Fruit fly (Drosophila melanogaster) whole organism, adult: ENCODE data around the gene gkt.

Source experiments
- CG11617 ChIP-seq: fragments of 200-800 bp; sonication (Bioruptor generic); optimal IDR thresholded peaks from 2 replicates; lab custom pipeline; 2017; ENCODE audit warnings: mild to moderate bottlenecking, missing biosample characterization, missing genetic modification reagents, missing genetic modification characterization
- CG12768 ChIP-seq: fragments of 200-800 bp; sonication (Bioruptor generic); optimal IDR thresholded peaks from 2 replicates; lab custom pipeline; 2017; ENCODE audit warnings: missing biosample characterization, missing genetic modification characterization, mild to moderate bottlenecking, moderate library complexity, missing genetic modification reagents
- CG14711 ChIP-seq: fragments of 200-800 bp; sonication (Bioruptor generic); optimal IDR thresholded peaks from 2 replicates; lab custom pipeline; 2018; ENCODE audit warnings: missing biosample characterization, mild to moderate bottlenecking, missing genetic modification characterization, moderate library complexity
- CG1620 ChIP-seq: fragments of 200-800 bp; sonication (Bioruptor generic); optimal IDR thresholded peaks from 2 replicates; lab custom pipeline; 2016; ENCODE audit warnings: missing biosample characterization, missing genetic modification characterization
- CG33017 ChIP-seq: fragments of 200-800 bp; sonication (Bioruptor generic); optimal IDR thresholded peaks from 2 replicates; lab custom pipeline; 2018; ENCODE audit warnings: missing biosample characterization, mild to moderate bottlenecking, missing genetic modification characterization, moderate library complexity
- CG5204 ChIP-seq: fragments of 200-800 bp; sonication (Bioruptor generic); optimal IDR thresholded peaks from 2 replicates; lab custom pipeline; 2016; ENCODE audit warnings: missing biosample characterization, missing genetic modification characterization
- CG7045 ChIP-seq: fragments of 200-800 bp; sonication (Bioruptor generic); optimal IDR thresholded peaks from 2 replicates; lab custom pipeline; 2017; ENCODE audit warnings: missing biosample characterization, mild to moderate bottlenecking, missing genetic modification characterization
- CG7101 ChIP-seq: fragments of 200-800 bp; sonication (Bioruptor generic); optimal IDR thresholded peaks from 2 replicates; lab custom pipeline; 2018; ENCODE audit warnings: missing biosample characterization, mild to moderate bottlenecking, missing genetic modification characterization, moderate library complexity
- Clk ChIP-seq: fragments of 200-800 bp; sonication (Bioruptor generic); optimal IDR thresholded peaks from 2 replicates; lab custom pipeline; 2017; ENCODE audit warnings: missing biosample characterization, missing genetic modification characterization
- Crg-1 ChIP-seq: fragments of 200-800 bp; sonication (Bioruptor generic); optimal IDR thresholded peaks from 2 replicates; lab custom pipeline; 2016; ENCODE audit warnings: missing biosample characterization, missing genetic modification characterization
- Hr96 ChIP-seq: fragments of 200-800 bp; sonication (Bioruptor generic); optimal IDR thresholded peaks from 2 replicates; lab custom pipeline; 2016; ENCODE audit warnings: missing biosample characterization, missing genetic modification characterization
- Mnt ChIP-seq: fragments of 200-800 bp; sonication (Bioruptor generic); optimal IDR thresholded peaks from 2 replicates; lab custom pipeline; 2016; ENCODE audit warnings: missing biosample characterization, mild to moderate bottlenecking, missing genetic modification characterization
- bab1 ChIP-seq: fragments of 200-800 bp; sonication (Bioruptor generic); optimal IDR thresholded peaks from 3 replicates; lab custom pipeline; 2019; ENCODE audit warnings: missing biosample characterization, mild to moderate bottlenecking, missing genetic modification characterization, moderate library complexity
- cic ChIP-seq: fragments of 200-800 bp; sonication (Bioruptor generic); optimal IDR thresholded peaks from 2 replicates; lab custom pipeline; 2017; ENCODE audit warnings: missing biosample characterization, mild to moderate bottlenecking, missing genetic modification characterization, moderate library complexity
- cnc ChIP-seq, 2 experiments: fragments of >200 bp; optimal IDR thresholded peaks; 2 replicates each; lab custom pipeline; 2017
- kay ChIP-seq: fragments of 200-800 bp; sonication (Bioruptor generic); peaks from one replicate; lab custom pipeline; 2016; ENCODE audit warnings: missing biosample characterization, missing genetic modification characterization, borderline replicate concordance
- ovo ChIP-seq: fragments of 200-800 bp; sonication (Bioruptor generic); optimal IDR thresholded peaks from 2 replicates; lab custom pipeline; 2016; ENCODE audit warnings: missing biosample characterization, missing genetic modification characterization
- pad ChIP-seq: fragments of 200-800 bp; sonication (Bioruptor generic); optimal IDR thresholded peaks from 3 replicates; lab custom pipeline; 2017; ENCODE audit warnings: missing biosample characterization, missing genetic modification characterization, mild to moderate bottlenecking, moderate library complexity, missing genetic modification reagents
- tj ChIP-seq: fragments of 200-800 bp; sonication (Bioruptor generic); optimal IDR thresholded peaks from 3 replicates; lab custom pipeline; 2017; ENCODE audit warnings: missing biosample characterization, mild to moderate bottlenecking, missing genetic modification characterization, moderate library complexity
- toe ChIP-seq: fragments of 200-800 bp; sonication (Bioruptor generic); optimal IDR thresholded peaks from 2 replicates; lab custom pipeline; 2016; ENCODE audit warnings: missing biosample characterization, missing genetic modification characterization

gkt gene

DNA sequence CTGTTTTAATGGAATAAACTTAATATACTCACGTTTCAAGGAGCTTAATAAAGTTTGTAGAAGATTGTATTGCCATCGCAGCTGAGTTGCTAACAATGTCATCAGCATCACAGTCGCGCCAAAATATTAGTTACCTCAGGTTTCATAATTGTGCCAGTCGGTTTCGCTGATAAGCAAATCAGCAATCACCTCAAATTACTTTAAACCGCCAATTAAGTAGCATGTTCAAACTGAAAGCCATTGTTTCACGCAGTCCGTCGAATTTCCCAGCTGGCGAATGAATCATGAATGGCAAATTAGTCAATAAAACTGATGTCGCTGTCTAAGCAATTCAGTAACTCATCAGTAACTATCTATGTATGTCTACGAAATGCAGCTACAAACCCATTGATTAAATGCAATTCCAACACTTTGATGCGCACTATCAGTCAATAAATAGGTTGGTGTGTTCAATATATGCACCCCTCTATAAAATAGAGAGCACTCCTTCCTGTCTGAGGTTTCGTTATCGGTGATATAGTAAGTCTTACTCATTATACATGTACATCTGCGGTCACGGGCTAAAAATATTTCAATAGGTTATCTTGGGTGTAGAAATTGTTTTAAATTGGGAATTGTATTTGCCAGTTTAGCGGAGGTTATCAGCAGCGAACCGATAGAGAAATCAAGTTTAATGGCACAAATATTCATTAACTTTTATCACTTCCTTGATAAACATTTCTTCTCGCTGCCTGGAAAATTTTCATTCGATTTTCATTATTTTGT, 4.7 kb downstream of the gkt start:
- no peak for TF ChIP-seq Hr96 (GFP tag; lab: Kevin White, UChicago)
- no peak for TF ChIP-seq cnc (optimal IDR thresholded peaks at IDR 0.05; lab: Kevin White, UChicago)
- no peak for TF ChIP-seq CG1620
- no peak for TF ChIP-seq Mnt (GFP tag; lab: Kevin White, UChicago)
- TF ChIP-seq CG5204 (GFP tag; lab: Kevin White, UChicago) = no peak
- TF ChIP-seq CG7101 (tag; lab: Kevin White, UChicago) = peak; percentile 32
- peak; percentile 83 for TF ChIP-seq tj (GFP tag; lab: Kevin White, UChicago)
- peak; percentile 99 for TF ChIP-seq cic (GFP tag; lab: Kevin White, UChicago)
- TF ChIP-seq bab1 (GFP tag; lab: Kevin White, UChicago) = no peak
- TF ChIP-seq pad (GFP tag; lab: Kevin White, UChicago) = no peak
- no peak for TF ChIP-seq CG12768
- no peak for TF ChIP-seq CG7045 (GFP tag; lab: Kevin White, UChicago)
- TF ChIP-seq toe (GFP tag; lab: Kevin White, UChicago) = no peak
- peak; percentile 56 for TF ChIP-seq kay (GFP tag; lab: Kevin White, UChicago)
- TF ChIP-seq Crg-1 (GFP tag; lab: Kevin White, UChicago) = no peak

DNA sequence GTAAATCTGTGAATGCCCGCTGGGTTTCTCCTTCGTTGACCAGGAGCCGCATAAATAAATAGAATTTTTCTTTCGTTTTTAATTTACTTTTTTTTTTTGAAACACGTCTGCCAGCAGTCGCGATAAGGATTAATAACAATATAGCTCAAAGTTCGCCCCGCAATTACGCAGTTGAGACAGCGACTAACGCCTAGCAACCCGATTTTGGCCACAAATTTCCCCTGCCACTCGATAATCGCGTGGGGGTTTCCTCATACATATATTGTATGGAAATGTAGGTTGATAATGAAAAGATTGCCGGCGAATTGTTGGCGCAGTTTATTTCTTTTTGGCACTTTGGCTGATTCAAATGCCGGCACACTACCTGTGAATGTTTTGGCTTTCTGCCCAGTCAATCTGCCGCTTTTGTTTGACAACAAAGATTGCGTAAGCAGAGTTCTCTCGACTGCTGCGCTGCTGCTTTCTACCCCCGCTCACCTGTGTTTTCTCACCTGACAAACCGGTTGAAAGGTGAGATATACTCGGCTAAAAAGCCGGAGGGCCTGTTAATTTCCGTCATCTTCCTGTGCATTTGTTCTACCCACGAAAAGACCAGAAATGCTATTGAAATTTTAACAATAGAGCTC, 5.4 kb downstream of the gkt start:
- peak in 1 of 2 experiments; percentile 22 for TF ChIP-seq cnc (optimal IDR thresholded peaks at IDR 0.05; lab: Kevin White, UChicago)
- TF ChIP-seq pad (GFP tag; lab: Kevin White, UChicago) = no peak
- peak; percentile 80 for TF ChIP-seq kay (GFP tag; lab: Kevin White, UChicago)
- TF ChIP-seq Mnt (GFP tag; lab: Kevin White, UChicago) = peak; percentile 18

DNA sequence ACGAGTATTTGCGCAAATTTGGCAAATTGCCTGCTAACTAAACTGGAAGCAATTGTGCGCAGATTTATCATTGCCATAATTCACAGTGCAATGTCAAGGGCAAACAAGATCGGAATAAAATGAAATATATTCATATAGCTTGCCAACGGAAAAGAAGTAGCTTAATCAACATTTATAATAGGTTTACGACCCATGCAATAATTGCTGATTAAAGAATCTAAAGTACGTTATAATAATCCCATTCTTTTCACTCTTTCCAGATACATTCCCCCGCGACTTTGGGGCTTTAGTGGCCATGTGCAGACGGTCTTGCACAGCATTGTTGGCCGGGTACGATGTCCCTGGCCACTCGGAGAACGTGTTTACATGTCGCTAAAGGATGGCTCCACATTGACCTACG, 7.0 kb downstream of the gkt start:
- TF ChIP-seq tj (GFP tag; lab: Kevin White, UChicago) (peak; percentile 77), bab1 (GFP tag; lab: Kevin White, UChicago) (no peak)

DNA sequence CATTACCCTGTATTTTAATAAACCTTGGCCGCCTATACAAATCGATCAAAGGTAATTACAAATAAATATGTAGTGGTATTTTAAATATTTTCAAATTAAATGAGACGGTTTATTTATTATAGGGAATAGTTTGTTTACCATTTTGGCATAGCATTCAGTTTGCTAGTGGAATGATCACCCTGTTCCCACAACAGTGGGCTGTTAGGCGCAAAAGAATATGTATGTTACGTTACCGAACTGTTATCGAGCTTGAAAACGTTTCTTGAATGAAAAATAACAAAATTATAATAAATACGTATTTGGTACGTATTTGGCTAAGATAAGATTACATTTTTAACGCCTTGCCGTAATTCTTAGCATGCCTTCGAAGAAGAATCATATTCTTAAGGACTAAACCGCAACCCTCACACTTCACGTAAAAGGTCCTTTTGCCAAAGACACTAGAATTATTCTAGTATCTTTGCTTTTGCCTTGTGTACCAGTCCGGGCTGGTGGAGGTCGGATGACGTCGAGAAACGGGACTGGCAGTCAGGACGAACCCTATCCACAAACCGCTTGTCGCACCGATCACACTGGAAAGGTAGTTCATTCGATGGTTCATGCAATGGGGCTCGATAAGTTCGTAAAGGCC, 11.3 kb downstream of the gkt start, which contains the start of gene CG44002:
Gene CG44002 (minus strand): TSS at position 144 of the 631 bp plus-strand sequence.
- TF ChIP-seq bab1 (GFP tag; lab: Kevin White, UChicago) = peak; percentile 32
- no peak for TF ChIP-seq Clk (GFP tag; lab: Kevin White, UChicago)
- TF ChIP-seq kay (GFP tag; lab: Kevin White, UChicago) = peak; percentile 86

DNA sequence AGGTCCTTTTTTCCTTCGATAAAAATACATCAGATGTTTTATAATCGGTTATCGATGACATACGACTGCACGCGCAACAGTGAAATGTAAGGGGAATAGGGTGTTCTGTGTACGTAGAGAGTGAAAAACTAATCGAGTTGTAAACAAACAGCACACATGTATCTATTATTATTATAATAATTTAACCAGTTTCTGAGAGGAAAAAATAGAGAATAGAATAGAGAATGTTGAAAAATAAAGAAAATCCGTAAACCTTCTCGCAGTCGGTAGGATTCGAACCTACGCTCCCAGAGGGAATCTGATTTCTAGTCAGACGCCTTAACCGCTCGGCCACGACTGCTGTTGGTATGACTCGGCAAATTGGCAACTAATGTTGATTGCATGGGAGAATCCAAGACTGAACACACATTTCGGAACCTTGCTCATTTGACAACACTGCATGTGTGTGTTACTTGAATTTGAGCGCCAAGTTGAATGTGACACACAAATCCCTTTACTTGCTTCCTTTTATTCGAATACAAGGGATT, 13.1 kb downstream of the gkt start:
- TF ChIP-seq bab1 (GFP tag; lab: Kevin White, UChicago) (peak; percentile 72), CG5204 (GFP tag; lab: Kevin White, UChicago) (no peak), CG1620 (no peak), pad (GFP tag; lab: Kevin White, UChicago) (peak; percentile 76), tj (GFP tag; lab: Kevin White, UChicago) (no peak), CG12768 (peak; percentile 50), CG33017 (tag; lab: Kevin White, UChicago) (peak; percentile 46), Hr96 (GFP tag; lab: Kevin White, UChicago) (no peak), Mnt (GFP tag; lab: Kevin White, UChicago) (peak; percentile 14), Clk (GFP tag; lab: Kevin White, UChicago) (no peak), CG14711 (tag; lab: Kevin White, UChicago) (peak; percentile 28), kay (GFP tag; lab: Kevin White, UChicago) (peak; percentile 81), cic (GFP tag; lab: Kevin White, UChicago) (peak; percentile 56), Crg-1 (GFP tag; lab: Kevin White, UChicago) (no peak), toe (GFP tag; lab: Kevin White, UChicago) (no peak), CG7101 (tag; lab: Kevin White, UChicago) (peak; percentile 50), cnc (optimal IDR thresholded peaks at IDR 0.05; lab: Kevin White, UChicago) (no peak), CG7045 (GFP tag; lab: Kevin White, UChicago) (peak; percentile 28), ovo (GFP tag; lab: Kevin White, UChicago) (no peak), CG11617 (GFP tag; lab: Kevin White, UChicago) (no peak)

DNA sequence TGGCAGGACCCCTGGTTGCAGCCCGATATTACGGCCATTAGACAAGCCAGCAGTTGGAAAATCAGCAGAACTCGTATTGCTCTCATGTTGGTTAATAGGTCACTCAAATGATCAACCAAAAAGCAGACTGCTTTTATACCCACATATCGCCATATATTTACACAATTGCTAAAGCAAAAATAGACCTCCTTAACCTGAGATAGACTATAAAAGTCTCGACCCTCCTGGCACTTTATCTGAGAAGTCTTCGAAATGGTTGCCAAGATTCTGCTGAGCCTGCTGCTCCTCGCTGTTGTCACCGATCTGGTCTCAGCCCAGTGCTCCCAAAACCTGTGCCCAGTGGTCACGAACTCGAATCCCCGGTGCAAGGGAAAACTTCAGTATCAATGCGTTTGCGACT, 14.0 kb downstream of the gkt start, which contains the start of the genes CG31698 and CG15404:
Gene CG31698 (minus strand): TSS at position 101 of the 400 bp plus-strand sequence.
Gene CG15404 (plus strand): TSS at position 233 of the 400 bp plus-strand sequence.
- TF ChIP-seq CG33017 (tag; lab: Kevin White, UChicago) (no peak), CG11617 (GFP tag; lab: Kevin White, UChicago) (no peak), bab1 (GFP tag; lab: Kevin White, UChicago) (no peak)
